Fruit fly (Drosophila melanogaster) whole organism, embryonic: ENCODE results near the gene CG17300.
A peak's percentile ranks its signal among the peaks of the same experiment; 100 is the strongest.

Experiments used
- Ada2b ChIP-seq: fragments of 200-800 bp; sonication (Bioruptor generic); IDR thresholded peaks from 2 replicates; pipeline ENCODE4 v1.3.6; 2022; ENCODE audit warnings: missing biosample characterization, missing genetic modification characterization
- CG10209 ChIP-seq: fragments of 200-800 bp; sonication (Bioruptor generic); optimal IDR thresholded peaks from 3 replicates; lab custom pipeline; 2017; ENCODE audit warnings: missing biosample characterization, mild to moderate bottlenecking, missing genetic modification characterization, missing genetic modification reagents
- CG10267 ChIP-seq: fragments of 200-800 bp; sonication (Bioruptor generic); optimal IDR thresholded peaks from 2 replicates; lab custom pipeline; 2018; ENCODE audit warnings: missing biosample characterization, mild to moderate bottlenecking, missing genetic modification characterization, moderate library complexity
- CG10959 ChIP-seq: fragments of 200-800 bp; sonication (Bioruptor generic); IDR thresholded peaks from 2 replicates; pipeline ENCODE4 v1.3.6; 2022; ENCODE audit warnings: missing biosample characterization, missing genetic modification characterization
- CG11695 ChIP-seq: fragments of 200-800 bp; sonication (Bioruptor generic); IDR thresholded peaks from 3 replicates; pipeline ENCODE4 v1.3.6; 2022; ENCODE audit warnings: missing biosample characterization, missing genetic modification characterization
- CG17612 ChIP-seq: fragments of 200-800 bp; sonication (Bioruptor generic); IDR thresholded peaks from 2 replicates; pipeline ENCODE4 v1.3.6; 2022; ENCODE audit warnings: missing biosample characterization, missing genetic modification characterization
- CG2116 ChIP-seq: fragments of 200-800 bp; sonication (Bioruptor generic); optimal IDR thresholded peaks from 3 replicates; lab custom pipeline; 2018; ENCODE audit warnings: missing biosample characterization, mild to moderate bottlenecking, missing genetic modification characterization
- CG30403 ChIP-seq: fragments of 200-800 bp; sonication (Bioruptor generic); optimal IDR thresholded peaks from 3 replicates; lab custom pipeline; 2016; ENCODE audit warnings: missing biosample characterization, missing genetic modification characterization
- CG42726 ChIP-seq: fragments of 200-800 bp; sonication (Bioruptor generic); IDR thresholded peaks from 2 replicates; pipeline ENCODE4 v1.3.6; 2022; ENCODE audit warnings: missing biosample characterization, missing genetic modification characterization; ENCODE audit not compliant: partially characterized antibody
- CG5953 ChIP-seq: fragments of 200-800 bp; sonication (Bioruptor generic); IDR thresholded peaks from 2 replicates; pipeline ENCODE4 v1.3.6; 2022; ENCODE audit warnings: missing biosample characterization, missing genetic modification characterization
- CG6254 ChIP-seq: fragments of 200-800 bp; sonication (Bioruptor generic); optimal IDR thresholded peaks from 3 replicates; lab custom pipeline; 2017; ENCODE audit warnings: mild to moderate bottlenecking, missing biosample characterization, missing genetic modification reagents, missing genetic modification characterization
- CG6272 ChIP-seq: fragments of 200-800 bp; sonication (Bioruptor generic); IDR thresholded peaks from 2 replicates; pipeline ENCODE4 v1.3.6; 2022; ENCODE audit warnings: missing biosample characterization, missing genetic modification characterization
- CG7271 ChIP-seq: fragments of 200-800 bp; sonication (Bioruptor generic); optimal IDR thresholded peaks from 2 replicates; lab custom pipeline; 2018; ENCODE audit warnings: missing biosample characterization, mild to moderate bottlenecking, missing genetic modification characterization, moderate library complexity
- CG8089 ChIP-seq: fragments of 200-800 bp; sonication (Bioruptor generic); optimal IDR thresholded peaks from 3 replicates; lab custom pipeline; 2016; ENCODE audit warnings: missing biosample characterization, missing genetic modification characterization
- CG8924 ChIP-seq: fragments of 200-800 bp; optimal IDR thresholded peaks from 3 replicates; lab custom pipeline; 2019; ENCODE audit warnings: missing biosample characterization, mild to moderate bottlenecking, missing genetic modification characterization, moderate library complexity
- CG9727 ChIP-seq: fragments of 200-800 bp; sonication (Bioruptor generic); optimal IDR thresholded peaks from 3 replicates; lab custom pipeline; 2017; ENCODE audit warnings: missing biosample characterization, mild to moderate bottlenecking, missing genetic modification characterization
- CG9817 ChIP-seq: fragments of 200-800 bp; sonication (Bioruptor generic); optimal IDR thresholded peaks from 2 replicates; lab custom pipeline; 2018; ENCODE audit warnings: missing biosample characterization, mild to moderate bottlenecking, missing genetic modification characterization, moderate library complexity
- CkIIα-i1 ChIP-seq: fragments of 200-800 bp; sonication (Bioruptor generic); IDR thresholded peaks from 2 replicates; pipeline ENCODE4 v1.3.6; 2022; ENCODE audit warnings: missing biosample characterization, missing genetic modification characterization
- CrebB ChIP-seq: fragments of 200-800 bp; sonication (Bioruptor generic); optimal IDR thresholded peaks from 3 replicates; lab custom pipeline; 2018; ENCODE audit warnings: missing biosample characterization, mild to moderate bottlenecking, missing genetic modification characterization
- D19A ChIP-seq: fragments of 200-800 bp; optimal IDR thresholded peaks from 3 replicates; lab custom pipeline; 2019; ENCODE audit warnings: missing biosample characterization, mild to moderate bottlenecking, missing genetic modification characterization, moderate library complexity
- Dbx ChIP-seq: fragments of 200-800 bp; sonication (Bioruptor generic); IDR thresholded peaks from 3 replicates; pipeline ENCODE4 v1.3.6; 2022; ENCODE audit warnings: missing biosample characterization, missing genetic modification characterization
- Doc3 ChIP-seq: fragments of 200-800 bp; sonication (Bioruptor generic); IDR thresholded peaks from 3 replicates; pipeline ENCODE4 v1.3.6; 2022; ENCODE audit warnings: missing biosample characterization, missing genetic modification characterization; ENCODE audit not compliant: partially characterized antibody
- Drgx ChIP-seq: fragments of 200-800 bp; sonication (Bioruptor generic); IDR thresholded peaks from 2 replicates; pipeline ENCODE4 v1.3.6; 2022; ENCODE audit warnings: missing biosample characterization, missing genetic modification characterization
- E2f2 ChIP-seq: fragments of 200-800 bp; sonication (Bioruptor generic); IDR thresholded peaks from 2 replicates; pipeline ENCODE4 v1.3.6; 2022; ENCODE audit warnings: missing biosample characterization, missing genetic modification characterization
- Fer3 ChIP-seq: fragments of 200-800 bp; sonication (Bioruptor generic); optimal IDR thresholded peaks from 2 replicates; lab custom pipeline; 2018; ENCODE audit warnings: missing biosample characterization, mild to moderate bottlenecking, missing genetic modification characterization, moderate library complexity
- Hr3 ChIP-seq: fragments of 200-800 bp; sonication (Bioruptor generic); optimal IDR thresholded peaks from 3 replicates; lab custom pipeline; 2016; ENCODE audit warnings: missing biosample characterization, missing genetic modification characterization
- MBD-R2 ChIP-seq: fragments of 200-800 bp; sonication (Bioruptor generic); IDR thresholded peaks from 2 replicates; pipeline ENCODE4 v1.3.6; 2022; ENCODE audit warnings: missing biosample characterization, missing genetic modification characterization
- MTF-1 ChIP-seq: fragments of 200-800 bp; sonication (Bioruptor generic); optimal IDR thresholded peaks from 2 replicates; lab custom pipeline; 2018; ENCODE audit warnings: missing biosample characterization, mild to moderate bottlenecking, missing genetic modification characterization, borderline replicate concordance
- Med ChIP-seq: fragments of 200-800 bp; sonication (Bioruptor generic); peaks from one replicate; lab custom pipeline; 2016; ENCODE audit warnings: missing biosample characterization, missing genetic modification characterization, mild to moderate bottlenecking, inconsistent platforms, moderate library complexity
- Opbp ChIP-seq: fragments of 200-800 bp; sonication (Bioruptor generic); IDR thresholded peaks from 3 replicates; pipeline ENCODE4 v1.3.6; 2022; ENCODE audit warnings: missing biosample characterization, missing genetic modification characterization; ENCODE audit not compliant: partially characterized antibody
- Ravus ChIP-seq: fragments of 200-800 bp; sonication (Bioruptor generic); IDR thresholded peaks from 2 replicates; pipeline ENCODE4 v1.3.6; 2022; ENCODE audit warnings: missing biosample characterization, missing genetic modification characterization
- Vsx1 ChIP-seq: fragments of 200-800 bp; sonication (Bioruptor generic); optimal IDR thresholded peaks from 2 replicates; lab custom pipeline; 2017; ENCODE audit warnings: missing biosample characterization, mild to moderate bottlenecking, missing genetic modification characterization, missing genetic modification reagents
- abd-A ChIP-seq: fragments of 200-800 bp; sonication (Bioruptor generic); optimal IDR thresholded peaks from 3 replicates; lab custom pipeline; 2019; ENCODE audit warnings: missing biosample characterization, mild to moderate bottlenecking, missing genetic modification characterization, moderate library complexity
- amos ChIP-seq: fragments of 200-800 bp; sonication (Bioruptor generic); IDR thresholded peaks from 2 replicates; pipeline ENCODE4 v1.3.6; 2022; ENCODE audit warnings: missing biosample characterization, missing genetic modification characterization; ENCODE audit not compliant: partially characterized antibody
- bsh ChIP-seq, 2 experiments: fragments of 200-800 bp; sonication (Bioruptor generic); optimal IDR thresholded peaks; 2 replicates each; lab custom pipeline; 2017 to 2018; ENCODE audit warnings: mild to moderate bottlenecking in 2 of 2, missing biosample characterization in 2 of 2, missing genetic modification characterization in 2 of 2, moderate library complexity in 1 of 2
- caup ChIP-seq: fragments of 200-800 bp; sonication (Bioruptor generic); optimal IDR thresholded peaks from 3 replicates; lab custom pipeline; 2017; ENCODE audit warnings: missing biosample characterization, mild to moderate bottlenecking, missing genetic modification characterization, moderate library complexity; ENCODE audit not compliant: severe bottlenecking
- ci ChIP-seq: fragments of 200-800 bp; sonication (Bioruptor generic); IDR thresholded peaks from 3 replicates; pipeline ENCODE4 v1.3.6; 2022; ENCODE audit warnings: missing biosample characterization, missing genetic modification characterization
- crp ChIP-seq, 2 experiments: fragments of 200-800 bp; sonication (Bioruptor generic); optimal IDR thresholded peaks; 2 replicates in 1 of 2; 3 replicates in 1 of 2; lab custom pipeline; 2017; ENCODE audit warnings: missing biosample characterization in 2 of 2, missing genetic modification characterization in 2 of 2, mild to moderate bottlenecking in 1 of 2, moderate library complexity in 1 of 2
- fd102C ChIP-seq: fragments of 200-800 bp; sonication (Bioruptor generic); optimal IDR thresholded peaks from 2 replicates; lab custom pipeline; 2018; ENCODE audit warnings: missing biosample characterization, mild to moderate bottlenecking, missing genetic modification characterization, moderate library complexity
- hb ChIP-seq: fragments of 200-800 bp; sonication (Bioruptor generic); IDR thresholded peaks from 3 replicates; pipeline ENCODE4 v1.3.6; 2022; ENCODE audit warnings: missing biosample characterization, missing genetic modification characterization; ENCODE audit not compliant: partially characterized antibody
- kah ChIP-seq: fragments of 200-800 bp; sonication (Bioruptor generic); optimal IDR thresholded peaks from 2 replicates; lab custom pipeline; 2018; ENCODE audit warnings: missing biosample characterization, mild to moderate bottlenecking, missing genetic modification characterization
- kni ChIP-seq: fragments of 200-800 bp; sonication (Bioruptor generic); optimal IDR thresholded peaks from 3 replicates; lab custom pipeline; 2017; ENCODE audit warnings: mild to moderate bottlenecking, missing biosample characterization, missing genetic modification reagents, missing genetic modification characterization
- lab ChIP-seq: fragments of 200-800 bp; sonication (Bioruptor generic); optimal IDR thresholded peaks from 3 replicates; lab custom pipeline; 2017; ENCODE audit warnings: missing biosample characterization, missing genetic modification characterization, mild to moderate bottlenecking, moderate library complexity, missing genetic modification reagents
- sna ChIP-seq: fragments of 200-800 bp; sonication (Bioruptor generic); IDR thresholded peaks from 2 replicates; pipeline ENCODE4 v1.3.6; 2022; ENCODE audit warnings: missing biosample characterization, missing genetic modification characterization; ENCODE audit not compliant: partially characterized antibody
- stc ChIP-seq: fragments of 200-800 bp; sonication (Bioruptor generic); IDR thresholded peaks from 2 replicates; pipeline ENCODE4 v1.3.6; 2022; ENCODE audit warnings: missing biosample characterization, missing genetic modification characterization
- tap ChIP-seq: fragments of 200-800 bp; optimal IDR thresholded peaks from 3 replicates; lab custom pipeline; 2019; ENCODE audit warnings: missing biosample characterization, mild to moderate bottlenecking, missing genetic modification characterization, moderate library complexity
- twi ChIP-seq: fragments of 200-800 bp; optimal IDR thresholded peaks from 2 replicates; lab custom pipeline; 2019; ENCODE audit warnings: missing biosample characterization, mild to moderate bottlenecking, missing genetic modification characterization, moderate library complexity
- zen ChIP-seq: fragments of 200-800 bp; sonication (Bioruptor generic); optimal IDR thresholded peaks from 3 replicates; lab custom pipeline; 2018; ENCODE audit warnings: missing biosample characterization, mild to moderate bottlenecking, missing genetic modification characterization, moderate library complexity

CG17300 gene

DNA sequence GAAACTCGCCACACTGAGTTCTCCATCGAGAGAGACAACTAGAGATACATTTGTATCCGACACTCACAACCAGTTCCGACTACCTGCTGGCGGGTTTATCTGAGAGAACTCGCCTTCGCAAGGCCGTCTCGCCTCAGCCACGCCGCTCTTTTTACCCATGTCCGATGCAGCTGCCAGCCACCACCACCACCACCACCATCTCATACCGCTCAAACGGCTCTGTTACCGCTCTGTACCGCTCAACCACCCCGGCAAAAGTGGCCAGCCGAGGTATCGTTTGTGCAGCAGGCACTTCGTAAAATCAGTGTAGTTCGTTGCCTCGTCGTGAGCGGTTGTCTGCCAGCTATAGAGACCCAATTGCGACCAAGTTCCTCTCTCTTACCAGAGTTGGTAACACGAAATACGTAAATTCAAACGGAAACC is 26.9 kb upstream of the CG17300 start, which contains the start of gene trn (continued):
- TF ChIP-seq CrebB (tag; lab: Kevin White, UChicago) = peak; percentile 16
- TF ChIP-seq CG6272 = no peak
- peak; percentile 28 for TF ChIP-seq CG6254
- peak; percentile 3 for TF ChIP-seq CG2116 (GFP tag; lab: Kevin White, UChicago)
- 0 out of 2 replicates have a peak, but pooled peaks have one; percentile 20 for TF ChIP-seq Ada2b
- no peak for TF ChIP-seq CG7271
- TF ChIP-seq CG9727 (GFP tag; lab: Kevin White, UChicago) = peak; percentile 50
- peak; percentile 51 for TF ChIP-seq CG8089 (GFP tag; lab: Kevin White, UChicago)
- peak; percentile 12 for TF ChIP-seq CG10267 (tag; lab: Kevin White, UChicago)
- peak; percentile 49 for TF ChIP-seq amos (GFP tag; lab: Robert Waterston, UW)
- TF ChIP-seq CG5953 = peak; percentile 48; the same call in 1 of the 2 replicates
- peak in 1 of 2 experiments; percentile 25 for TF ChIP-seq bsh (GFP tag; optimal IDR thresholded peaks at IDR 0.05; lab: Kevin White, UChicago)
- peak; percentile 3 for TF ChIP-seq fd102C
- TF ChIP-seq tap (tag; lab: Kevin White, UChicago) = peak; percentile 23
- no peak for TF ChIP-seq Ravus
- no peak for TF ChIP-seq CG10209 (GFP tag; lab: Kevin White, UChicago)
- TF ChIP-seq Med (GFP tag; lab: Kevin White, UChicago) = peak; percentile 95
- TF ChIP-seq D19A (tag; lab: Kevin White, UChicago) = peak; percentile 23
- no peak for TF ChIP-seq CG9817 (tag; lab: Kevin White, UChicago)
- peak; percentile 54; the same call in 1 of the 2 replicates for TF ChIP-seq sna (GFP tag; lab: Robert Waterston, UW)
- no peak for TF ChIP-seq CG30403
- no peak for TF ChIP-seq CkIIα-i1 (GFP tag; lab: Robert Waterston, UW)
- peak; percentile 68; the same call in 2 of the 3 replicates for TF ChIP-seq Opbp
- no peak for TF ChIP-seq Hr3 (GFP tag; lab: Kevin White, UChicago)
- no peak; the same call in 2 of the 3 replicates for TF ChIP-seq hb (GFP tag; lab: Robert Waterston, UW)
- TF ChIP-seq caup (GFP tag; lab: Kevin White, UChicago) = peak; percentile 52
- TF ChIP-seq MBD-R2 (GFP tag; lab: Robert Waterston, UW) = no peak; the same call in 1 of the 2 replicates
- peak; percentile 84 for TF ChIP-seq abd-A
- peak; percentile 84 for TF ChIP-seq ci (GFP tag; lab: Robert Waterston, UW)
- TF ChIP-seq lab (GFP tag; lab: Kevin White, UChicago) = peak; percentile 35
- TF ChIP-seq stc (GFP tag; lab: Robert Waterston, UW) = peak; percentile 67; the same call in 1 of the 2 replicates
- no peak for TF ChIP-seq CG17612 (GFP tag; lab: Robert Waterston, UW)
- TF ChIP-seq CG42726 (GFP tag; lab: Robert Waterston, UW) = peak; percentile 80
- TF ChIP-seq Fer3 (tag; lab: Kevin White, UChicago) = peak; percentile 4
- TF ChIP-seq CG10959 = no peak
- peak; percentile 52; the same call in 1 of the 3 replicates for TF ChIP-seq Dbx (GFP tag; lab: Robert Waterston, UW)
- peak; percentile 39 for TF ChIP-seq twi
- TF ChIP-seq Drgx (GFP tag; lab: Robert Waterston, UW) = peak; percentile 54; the same call in 1 of the 2 replicates
- TF ChIP-seq Doc3 (GFP tag; lab: Robert Waterston, UW) = 0 out of 3 replicates have a peak, but pooled peaks have one; percentile 11
- peak; percentile 33; the same call in 1 of the 2 replicates for TF ChIP-seq E2f2 (GFP tag; lab: Robert Waterston, UW)
- TF ChIP-seq Vsx1 = peak; percentile 50
- TF ChIP-seq zen (tag; lab: Kevin White, UChicago) = peak; percentile 40
- peak; percentile 90 for TF ChIP-seq kah (GFP tag; lab: Kevin White, UChicago)
- TF ChIP-seq crp (GFP tag; optimal IDR thresholded peaks at IDR 0.05; lab: Kevin White, UChicago) = peak in 1 of 2 experiments; percentile 22
- peak; percentile 87 for TF ChIP-seq kni
- TF ChIP-seq CG11695 (GFP tag; lab: Robert Waterston, UW) = peak; percentile 50; the same call in 1 of the 3 replicates
- peak; percentile 41 for TF ChIP-seq MTF-1 (GFP tag; lab: Kevin White, UChicago)
- peak; percentile 57 for TF ChIP-seq CG8924 (tag; lab: Kevin White, UChicago)
